Worm (Caenorhabditis elegans): ENCODE data around the gene K01D12.1.

- no peak for TF ChIP-seq unc-62 (GFP tag; optimal IDR thresholded peaks at IDR 0.05)
- TF ChIP-seq pha-4 (tag; optimal IDR thresholded peaks at IDR 0.05): no peak
- TF ChIP-seq sptf-1 (tag; optimal IDR thresholded peaks at IDR 0.05): no peak
- TF ChIP-seq unc-39 (tag; optimal IDR thresholded peaks at IDR 0.05): no peak
- TF ChIP-seq nhr-2 (tag; optimal IDR thresholded peaks at IDR 0.05): no peak
- TF ChIP-seq ztf-11 (tag; optimal IDR thresholded peaks at IDR 0.05): no peak
- TF ChIP-seq mep-1 (tag; optimal IDR thresholded peaks at IDR 0.05): no peak
These were observed 25.5 kb upstream of the K01D12.1 start for ce11 chrV:12351842-12352241.
